Fruit fly (Drosophila melanogaster) S2 (cell line): ENCODE results near the gene CG42812.

Experiments used
- CG8478 ChIP-seq: fragments of >200 bp; optimal IDR thresholded peaks from 2 replicates; lab custom pipeline; 2018
- CTCF ChIP-seq, 2 experiments: fragments of >200 bp; optimal IDR thresholded peaks; 2 replicates each; lab custom pipeline; 2018

DNA sequence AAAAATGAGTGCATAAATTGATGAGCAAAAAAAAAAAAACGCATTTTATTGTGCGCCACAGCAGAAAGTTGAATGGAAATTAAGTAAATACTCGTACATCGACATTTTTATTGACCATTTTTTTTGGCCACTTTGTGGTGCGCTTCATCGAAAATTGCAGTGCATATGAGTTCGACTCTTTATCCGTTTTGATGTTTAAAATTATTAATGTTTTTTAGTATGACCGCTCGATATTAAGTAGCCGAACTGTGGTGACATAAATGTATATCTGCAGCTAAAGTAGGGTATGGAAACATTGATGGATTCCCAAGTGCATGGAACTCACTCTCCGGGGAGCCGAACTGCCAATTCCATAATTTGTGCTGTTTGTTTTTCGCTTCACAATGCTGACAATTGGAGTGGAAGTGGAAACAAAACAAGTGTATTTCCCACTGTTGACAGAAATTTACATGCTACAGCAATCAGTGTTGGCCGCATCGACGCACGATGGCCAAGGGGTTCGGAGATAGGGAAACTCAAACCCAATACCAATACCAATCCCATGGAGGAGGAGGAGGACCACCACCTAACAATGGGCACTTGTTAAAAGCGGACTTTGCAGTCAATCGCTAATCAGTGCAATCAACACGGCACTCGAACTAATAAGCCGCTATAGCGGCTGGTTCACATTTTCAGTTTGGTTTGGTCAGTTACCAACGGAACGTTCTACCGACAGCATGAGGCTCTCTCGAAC lies 24.4 kb upstream of the CG42812 start, which contains the start of gene CG13616:
- TF ChIP-seq CG8478: no peak
- no peak for TF ChIP-seq CTCF (optimal IDR thresholded peaks at IDR 0.05; lab: Kevin White, UChicago)
